Fruit fly (Drosophila melanogaster) whole organism, embryonic: ENCODE data around the gene dpr4.

Source experiments
- Antp ChIP-seq: fragments of 200-800 bp; sonication (Bioruptor generic); optimal IDR thresholded peaks from 3 replicates; lab custom pipeline; 2016; ENCODE audit warnings: missing biosample characterization, missing genetic modification characterization
- BtbVII ChIP-seq: fragments of 200-800 bp; sonication (Bioruptor generic); optimal IDR thresholded peaks from 3 replicates; lab custom pipeline; 2017; ENCODE audit warnings: missing biosample characterization, mild to moderate bottlenecking, missing genetic modification characterization
- CG10267 ChIP-seq: fragments of 200-800 bp; sonication (Bioruptor generic); optimal IDR thresholded peaks from 2 replicates; lab custom pipeline; 2018; ENCODE audit warnings: missing biosample characterization, mild to moderate bottlenecking, missing genetic modification characterization, moderate library complexity
- CG11695 ChIP-seq: fragments of 200-800 bp; sonication (Bioruptor generic); IDR thresholded peaks from 3 replicates; pipeline ENCODE4 v1.3.6; 2022; ENCODE audit warnings: missing biosample characterization, missing genetic modification characterization
- CG11696 ChIP-seq: fragments of 200-800 bp; sonication (Bioruptor generic); IDR thresholded peaks from 2 replicates; pipeline ENCODE4 v1.3.6; 2022; ENCODE audit warnings: missing biosample characterization, missing genetic modification characterization
- CG12071 ChIP-seq: fragments of 200-800 bp; sonication (Bioruptor generic); optimal IDR thresholded peaks from 3 replicates; lab custom pipeline; 2018; ENCODE audit warnings: missing biosample characterization, mild to moderate bottlenecking, missing genetic modification characterization
- CG12236 ChIP-seq: fragments of 200-800 bp; sonication (Bioruptor generic); optimal IDR thresholded peaks from 2 replicates; lab custom pipeline; 2016; ENCODE audit warnings: missing biosample characterization, missing genetic modification characterization
- CG14050 ChIP-seq: fragments of 200-800 bp; sonication (Bioruptor generic); IDR thresholded peaks from 3 replicates; pipeline ENCODE4 v1.3.6; 2022; ENCODE audit warnings: missing biosample characterization, missing genetic modification characterization
- CG17359 ChIP-seq: fragments of 200-800 bp; sonication (Bioruptor generic); optimal IDR thresholded peaks from 3 replicates; lab custom pipeline; 2018; ENCODE audit warnings: missing biosample characterization, mild to moderate bottlenecking, missing genetic modification characterization, moderate library complexity
- CG17568 ChIP-seq: fragments of 200-800 bp; sonication (Bioruptor generic); optimal IDR thresholded peaks from 2 replicates; lab custom pipeline; 2018; ENCODE audit warnings: missing biosample characterization, mild to moderate bottlenecking, missing genetic modification characterization, moderate library complexity
- CG17829 ChIP-seq: fragments of 200-800 bp; optimal IDR thresholded peaks from 2 replicates; lab custom pipeline; 2019; ENCODE audit warnings: missing biosample characterization, mild to moderate bottlenecking, missing genetic modification characterization, moderate library complexity
- CG17912 ChIP-seq: fragments of 200-800 bp; sonication (Bioruptor generic); optimal IDR thresholded peaks from 2 replicates; lab custom pipeline; 2018; ENCODE audit warnings: missing biosample characterization, mild to moderate bottlenecking, missing genetic modification characterization
- CG30431 ChIP-seq: fragments of 200-800 bp; sonication (Bioruptor generic); optimal IDR thresholded peaks from 2 replicates; lab custom pipeline; 2017; ENCODE audit warnings: missing biosample characterization, missing genetic modification characterization
- CG31365 ChIP-seq: fragments of 200-800 bp; sonication (Bioruptor generic); optimal IDR thresholded peaks from 2 replicates; lab custom pipeline; 2018; ENCODE audit warnings: missing biosample characterization, mild to moderate bottlenecking, missing genetic modification characterization
- CG34224 ChIP-seq: fragments of 200-800 bp; sonication (Bioruptor generic); IDR thresholded peaks from 3 replicates; pipeline ENCODE4 v1.3.6; 2022; ENCODE audit warnings: missing biosample characterization, missing genetic modification characterization; ENCODE audit not compliant: partially characterized antibody
- CG42726 ChIP-seq: fragments of 200-800 bp; sonication (Bioruptor generic); IDR thresholded peaks from 2 replicates; pipeline ENCODE4 v1.3.6; 2022; ENCODE audit warnings: missing biosample characterization, missing genetic modification characterization; ENCODE audit not compliant: partially characterized antibody
- CG4282 ChIP-seq: fragments of 200-800 bp; sonication (Bioruptor generic); optimal IDR thresholded peaks from 2 replicates; lab custom pipeline; 2016; ENCODE audit warnings: missing biosample characterization, missing genetic modification characterization
- CG5245 ChIP-seq: fragments of 200-800 bp; sonication (Bioruptor generic); optimal IDR thresholded peaks from 3 replicates; lab custom pipeline; 2016; ENCODE audit warnings: missing biosample characterization, missing genetic modification characterization
- CG5953 ChIP-seq: fragments of 200-800 bp; sonication (Bioruptor generic); IDR thresholded peaks from 2 replicates; pipeline ENCODE4 v1.3.6; 2022; ENCODE audit warnings: missing biosample characterization, missing genetic modification characterization
- CG6272 ChIP-seq: fragments of 200-800 bp; sonication (Bioruptor generic); IDR thresholded peaks from 2 replicates; pipeline ENCODE4 v1.3.6; 2022; ENCODE audit warnings: missing biosample characterization, missing genetic modification characterization
- CG8944 ChIP-seq: fragments of 200-800 bp; sonication (Bioruptor generic); optimal IDR thresholded peaks from 3 replicates; lab custom pipeline; 2016; ENCODE audit warnings: missing biosample characterization, missing genetic modification characterization
- CG9437 ChIP-seq: fragments of 200-800 bp; sonication (Bioruptor generic); optimal IDR thresholded peaks from 2 replicates; lab custom pipeline; 2018; ENCODE audit warnings: missing biosample characterization, mild to moderate bottlenecking, missing genetic modification characterization
- D19A ChIP-seq: fragments of 200-800 bp; optimal IDR thresholded peaks from 3 replicates; lab custom pipeline; 2019; ENCODE audit warnings: missing biosample characterization, mild to moderate bottlenecking, missing genetic modification characterization, moderate library complexity
- Fer3 ChIP-seq: fragments of 200-800 bp; sonication (Bioruptor generic); optimal IDR thresholded peaks from 2 replicates; lab custom pipeline; 2018; ENCODE audit warnings: missing biosample characterization, mild to moderate bottlenecking, missing genetic modification characterization, moderate library complexity
- Gsc ChIP-seq: fragments of 200-800 bp; sonication (Bioruptor generic); IDR thresholded peaks from 2 replicates; pipeline ENCODE4 v1.3.6; 2022; ENCODE audit warnings: missing biosample characterization, missing genetic modification characterization
- Gug ChIP-seq: fragments of 200-800 bp; sonication (Bioruptor generic); IDR thresholded peaks from 4 replicates; pipeline ENCODE4 v1.3.6; 2022; ENCODE audit warnings: missing biosample characterization, missing genetic modification characterization
- H15 ChIP-seq: fragments of 200-800 bp; sonication (Bioruptor generic); IDR thresholded peaks from 3 replicates; pipeline ENCODE4 v1.3.6; 2022; ENCODE audit warnings: missing biosample characterization, missing genetic modification characterization
- MESR4 ChIP-seq: fragments of 200-800 bp; sonication (Bioruptor generic); optimal IDR thresholded peaks from 2 replicates; lab custom pipeline; 2018; ENCODE audit warnings: missing biosample characterization, mild to moderate bottlenecking, missing genetic modification characterization, moderate library complexity
- NK7.1 ChIP-seq: fragments of 200-800 bp; sonication (Bioruptor generic); optimal IDR thresholded peaks from 3 replicates; lab custom pipeline; 2016; ENCODE audit warnings: missing biosample characterization, missing genetic modification characterization
- PHDP ChIP-seq: fragments of 200-800 bp; sonication (Bioruptor generic); optimal IDR thresholded peaks from 3 replicates; lab custom pipeline; 2018; ENCODE audit warnings: missing biosample characterization, mild to moderate bottlenecking, missing genetic modification characterization, moderate library complexity
- Side ChIP-seq: fragments of 200-800 bp; sonication (Bioruptor generic); optimal IDR thresholded peaks from 2 replicates; lab custom pipeline; 2016; ENCODE audit warnings: missing biosample characterization, missing genetic modification characterization
- Usf ChIP-seq: fragments of 200-800 bp; sonication (Bioruptor generic); optimal IDR thresholded peaks from 2 replicates; lab custom pipeline; 2017; ENCODE audit warnings: missing genotype, missing biosample characterization, missing genetic modification characterization
- bcd ChIP-seq: fragments of 200-800 bp; sonication (Bioruptor generic); optimal IDR thresholded peaks from 2 replicates; lab custom pipeline; 2017; ENCODE audit warnings: missing biosample characterization, mild to moderate bottlenecking, missing genetic modification characterization
- bsh ChIP-seq, 2 experiments: fragments of 200-800 bp; sonication (Bioruptor generic); optimal IDR thresholded peaks; 2 replicates each; lab custom pipeline; 2017 to 2018; ENCODE audit warnings: mild to moderate bottlenecking in 2 of 2, missing biosample characterization in 2 of 2, missing genetic modification characterization in 2 of 2, moderate library complexity in 1 of 2
- croc ChIP-seq: fragments of 200-800 bp; sonication (Bioruptor generic); conservative IDR thresholded peaks from 3 replicates; pipeline ENCODE4 v1.3.6; 2022; ENCODE audit warnings: missing biosample characterization, missing genetic modification characterization
- cwo ChIP-seq: fragments of 200-800 bp; sonication (Bioruptor generic); optimal IDR thresholded peaks from 3 replicates; lab custom pipeline; 2017; ENCODE audit warnings: missing biosample characterization, missing genetic modification characterization, mild to moderate bottlenecking, moderate library complexity, missing genetic modification reagents
- disco-r ChIP-seq: fragments of 200-800 bp; sonication (Bioruptor generic); optimal IDR thresholded peaks from 2 replicates; lab custom pipeline; 2016; ENCODE audit warnings: missing biosample characterization, missing genetic modification characterization
- gcm2 ChIP-seq: fragments of 200-800 bp; sonication (Bioruptor generic); optimal IDR thresholded peaks from 2 replicates; lab custom pipeline; 2016; ENCODE audit warnings: missing biosample characterization, missing genetic modification characterization
- hbn ChIP-seq: fragments of 200-800 bp; sonication (Bioruptor generic); IDR thresholded peaks from 2 replicates; pipeline ENCODE4 v1.3.6; 2022; ENCODE audit warnings: missing biosample characterization, missing genetic modification characterization; ENCODE audit not compliant: partially characterized antibody
- her ChIP-seq: fragments of 200-800 bp; sonication (Bioruptor generic); optimal IDR thresholded peaks from 2 replicates; lab custom pipeline; 2016; ENCODE audit warnings: missing biosample characterization, missing genetic modification characterization
- mam ChIP-seq: fragments of 200-800 bp; sonication (Bioruptor generic); optimal IDR thresholded peaks from 3 replicates; lab custom pipeline; 2016; ENCODE audit warnings: missing biosample characterization, missing genetic modification characterization
- mld ChIP-seq: fragments of 200-800 bp; sonication (Bioruptor generic); IDR thresholded peaks from 3 replicates; pipeline ENCODE4 v1.3.6; 2022; ENCODE audit warnings: missing biosample characterization, missing genetic modification characterization; ENCODE audit not compliant: partially characterized antibody
- oc ChIP-seq: fragments of 200-800 bp; sonication (Bioruptor generic); optimal IDR thresholded peaks from 2 replicates; lab custom pipeline; 2018; ENCODE audit warnings: missing biosample characterization, mild to moderate bottlenecking, missing genetic modification characterization, moderate library complexity
- ranshi ChIP-seq: fragments of 200-800 bp; sonication (Bioruptor generic); IDR thresholded peaks from 2 replicates; pipeline ENCODE4 v1.3.6; 2022; ENCODE audit warnings: missing biosample characterization, missing genetic modification characterization
- rib ChIP-seq: fragments of 200-800 bp; sonication (Bioruptor generic); IDR thresholded peaks from 2 replicates; pipeline ENCODE4 v1.3.6; 2022; ENCODE audit warnings: missing biosample characterization, missing genetic modification characterization
- sc ChIP-seq, 3 experiments: fragments of >200 bp in 2 of 3; fragments of 200-800 bp in 1 of 3; sonication (Bioruptor generic) in 1 of 3; optimal IDR thresholded peaks; 2 replicates in 2 of 3; 3 replicates in 1 of 3; lab custom pipeline; 2017; ENCODE audit warnings: mild to moderate bottlenecking in 1 of 3, missing biosample characterization in 1 of 3, missing genetic modification characterization in 1 of 3, missing genetic modification reagents in 1 of 3
- seq ChIP-seq: fragments of 200-800 bp; sonication (Bioruptor generic); IDR thresholded peaks from 2 replicates; pipeline ENCODE4 v1.3.6; 2022; ENCODE audit warnings: missing biosample characterization, missing genetic modification characterization
- slbo ChIP-seq: fragments of 200-800 bp; sonication (Bioruptor generic); IDR thresholded peaks from 2 replicates; pipeline ENCODE4 v1.3.6; 2022; ENCODE audit warnings: missing biosample characterization, missing genetic modification characterization
- sna ChIP-seq: fragments of 200-800 bp; sonication (Bioruptor generic); IDR thresholded peaks from 2 replicates; pipeline ENCODE4 v1.3.6; 2022; ENCODE audit warnings: missing biosample characterization, missing genetic modification characterization; ENCODE audit not compliant: partially characterized antibody

Gene dpr4

dm6 chr3R:11568873-11569450 is 26.2 kb upstream of the dpr4 start, which contains the start of gene Mrp4 (continued):
- no peak for TF ChIP-seq CG6272 (GFP tag; lab: Robert Waterston, UW)
- TF ChIP-seq disco-r (GFP tag; lab: Kevin White, UChicago) = peak; percentile 50
- TF ChIP-seq bcd (GFP tag; lab: Kevin White, UChicago) = no peak
- no peak for TF ChIP-seq Antp (GFP tag; lab: Kevin White, UChicago)
- TF ChIP-seq seq = peak; percentile 29; the same call in 1 of the 2 replicates
- peak in 1 of 2 experiments; percentile 16 for TF ChIP-seq bsh (GFP tag; optimal IDR thresholded peaks at IDR 0.05; lab: Kevin White, UChicago)
- TF ChIP-seq PHDP (tag; lab: Kevin White, UChicago) = peak; percentile 50
- peak; percentile 57 for TF ChIP-seq NK7.1
- peak; percentile 7 for TF ChIP-seq mam (GFP tag; lab: Kevin White, UChicago)
- peak; percentile 82 for TF ChIP-seq BtbVII (GFP tag; lab: Kevin White, UChicago)
- TF ChIP-seq CG12071 (GFP tag; lab: Kevin White, UChicago) = peak; percentile 76
- no peak for TF ChIP-seq sc (optimal IDR thresholded peaks at IDR 0.05; lab: Kevin White, UChicago)
- TF ChIP-seq sc (GFP tag; optimal IDR thresholded peaks at IDR 0.05; lab: Kevin White, UChicago) = peak; percentile 31
- peak; percentile 19 for TF ChIP-seq oc
- TF ChIP-seq CG4282 (GFP tag; lab: Kevin White, UChicago) = no peak
- TF ChIP-seq hbn = peak; percentile 66; the same call in 1 of the 2 replicates
- no peak for TF ChIP-seq CG8944 (GFP tag; lab: Kevin White, UChicago)
- peak; percentile 46 for TF ChIP-seq Side
- TF ChIP-seq CG17829 (tag; lab: Kevin White, UChicago) = peak; percentile 11
- TF ChIP-seq CG31365 (tag; lab: Kevin White, UChicago) = peak; percentile 56
- peak; percentile 31 for TF ChIP-seq CG9437
- peak; percentile 14 for TF ChIP-seq Fer3 (tag; lab: Kevin White, UChicago)
- peak; percentile 65; the same call in 1 of the 2 replicates for TF ChIP-seq rib (GFP tag; lab: Robert Waterston, UW)
- no peak for TF ChIP-seq CG30431 (GFP tag; lab: Kevin White, UChicago)
- TF ChIP-seq CG17359 (tag; lab: Kevin White, UChicago) = peak; percentile 16
- peak; percentile 61 for TF ChIP-seq cwo (GFP tag; lab: Kevin White, UChicago)
- no peak for TF ChIP-seq gcm2 (GFP tag; lab: Kevin White, UChicago)
- TF ChIP-seq D19A = peak; percentile 10
- peak; percentile 46; the same call in 1 of the 4 replicates for TF ChIP-seq Gug (GFP tag; lab: Robert Waterston, UW)
- TF ChIP-seq CG12236 (GFP tag; lab: Kevin White, UChicago) = peak; percentile 16
- no peak for TF ChIP-seq CG10267
- peak; percentile 66 for TF ChIP-seq sna
- peak; percentile 78 for TF ChIP-seq her (GFP tag; lab: Kevin White, UChicago)
- TF ChIP-seq Usf (GFP tag; lab: Kevin White, UChicago) = no peak
- TF ChIP-seq CG11696 (GFP tag; lab: Robert Waterston, UW) = peak; percentile 56
- peak; percentile 14; the same call in 1 of the 2 replicates for TF ChIP-seq CG42726 (GFP tag; lab: Robert Waterston, UW)
- TF ChIP-seq Gsc (GFP tag; lab: Robert Waterston, UW) = no peak
- TF ChIP-seq CG14050 (GFP tag; lab: Robert Waterston, UW) = no peak
- TF ChIP-seq ranshi (GFP tag; lab: Robert Waterston, UW) = peak; percentile 52; the same call in 1 of the 2 replicates
- TF ChIP-seq CG5245 = no peak
- no peak for TF ChIP-seq croc (GFP tag; lab: Robert Waterston, UW)
- TF ChIP-seq MESR4 (GFP tag; lab: Kevin White, UChicago) = peak; percentile 14
- TF ChIP-seq CG5953 (GFP tag; lab: Robert Waterston, UW) = no peak
- peak; percentile 93 for TF ChIP-seq CG17568
- peak; percentile 36 for TF ChIP-seq CG17912 (GFP tag; lab: Kevin White, UChicago)
- TF ChIP-seq slbo = peak; percentile 56
- TF ChIP-seq mld (GFP tag; lab: Robert Waterston, UW) = 0 out of 3 replicates have a peak, but pooled peaks have one; percentile 50
- TF ChIP-seq CG11695 = 0 out of 3 replicates have a peak, but pooled peaks have one; percentile 34
- TF ChIP-seq H15 (GFP tag; lab: Robert Waterston, UW) = no peak
- TF ChIP-seq CG34224 (GFP tag; lab: Robert Waterston, UW) = peak; percentile 78
